Worm (Caenorhabditis elegans): ENCODE data around the gene mtss-1.

mtss-1 gene

ce11 chrIII:8797211-8797733 is 29.2 kb downstream of the mtss-1 start (continued):
- TF ChIP-seq ztf-3 (GFP tag; optimal IDR thresholded peaks at IDR 0.05), result peak; percentile 76
- TF ChIP-seq tbp1 (GFP tag; optimal IDR thresholded peaks at IDR 0.05), result peak; percentile 46
- TF ChIP-seq bed-1 (GFP tag; IDR thresholded peaks at IDR 0.05), result no peak
- no peak for TF ChIP-seq ceh-100 (GFP tag; IDR thresholded peaks at IDR 0.05)
- TF ChIP-seq mel-28 (tag; optimal IDR thresholded peaks at IDR 0.05; ENCODE audit: borderline replicate concordance), result no peak
- TF ChIP-seq ztf-25 (GFP tag; IDR thresholded peaks at IDR 0.05), result no peak
- TF ChIP-seq ceh-91 (GFP tag; IDR thresholded peaks at IDR 0.05), result no peak
- no peak for TF ChIP-seq pha-4 (tag; optimal IDR thresholded peaks at IDR 0.05)
- no peak for TF ChIP-seq ztf-6 (GFP tag; IDR thresholded peaks at IDR 0.05)
- no peak for TF ChIP-seq madf-8 (GFP tag; conservative IDR thresholded peaks at IDR 0.05)
- peak; percentile 25; the same call in 1 of the 2 replicates for TF ChIP-seq egrh-3 (GFP tag; IDR thresholded peaks at IDR 0.05)
- peak; percentile 20 for TF ChIP-seq lin-54 (GFP tag; optimal IDR thresholded peaks at IDR 0.05)
- no peak for TF ChIP-seq F37B4.10 (GFP tag; IDR thresholded peaks at IDR 0.05)
- peak; percentile 77 for TF ChIP-seq ztf-26 (tag; optimal IDR thresholded peaks at IDR 0.05)
- TF ChIP-seq unc-62 (GFP tag; optimal IDR thresholded peaks at IDR 0.05), result peak; percentile 74
- TF ChIP-seq ztf-22 (GFP tag; optimal IDR thresholded peaks at IDR 0.05), result peak; percentile 81
- no peak for TF ChIP-seq hsf-1 (GFP tag; IDR thresholded peaks at IDR 0.05)
- TF ChIP-seq lin-35 (GFP tag; optimal IDR thresholded peaks at IDR 0.05), result peak in 1 of 3 experiments; percentile 74
- TF ChIP-seq lsy-27 (tag; optimal IDR thresholded peaks at IDR 0.05; ENCODE audit: borderline replicate concordance, insufficient read depth), result no peak
- TF ChIP-seq ztf-18 (tag; optimal IDR thresholded peaks at IDR 0.05), result no peak
- no peak for TF ChIP-seq nhr-120 (GFP tag; IDR thresholded peaks at IDR 0.05)
- no peak; the same call in 1 of the 2 replicates for TF ChIP-seq attf-3 (GFP tag; conservative IDR thresholded peaks at IDR 0.05)
- TF ChIP-seq lag-1 (GFP tag; IDR thresholded peaks at IDR 0.05), result no peak
- peak; percentile 9 to 78 for TF ChIP-seq let-607 (tag; optimal IDR thresholded peaks at IDR 0.05)
- TF ChIP-seq sea-2 (GFP tag; IDR thresholded peaks at IDR 0.05), result no peak
- no peak for TF ChIP-seq rpc-1 (optimal IDR thresholded peaks at IDR 0.05)
- no peak for TF ChIP-seq rpc-1 (tag; optimal IDR thresholded peaks at IDR 0.05)
- TF ChIP-seq gei-17 (GFP tag; optimal IDR thresholded peaks at IDR 0.05), result no peak
- TF ChIP-seq nfya-1 (tag; optimal IDR thresholded peaks at IDR 0.05; ENCODE audit: borderline replicate concordance, insufficient read depth), result no peak
- no peak for TF ChIP-seq aptf-3 (GFP tag; IDR thresholded peaks at IDR 0.05)
- no peak for TF ChIP-seq F49E8.2 (tag; optimal IDR thresholded peaks at IDR 0.05; ENCODE audit: insufficient read depth)
- TF ChIP-seq ceh-58 (GFP tag; IDR thresholded peaks at IDR 0.05), result no peak
- TF ChIP-seq cebp-1 (GFP tag; IDR thresholded peaks at IDR 0.05), result peak; percentile 55
- peak; percentile 81 for TF ChIP-seq cebp-1 (tag; optimal IDR thresholded peaks at IDR 0.05)
- TF ChIP-seq snpc-1.1 (tag; optimal IDR thresholded peaks at IDR 0.05; ENCODE audit: insufficient read depth), result no peak
- TF ChIP-seq ama-1 (optimal IDR thresholded peaks at IDR 0.05), result no peak
- TF ChIP-seq ama-1 (GFP tag; optimal IDR thresholded peaks at IDR 0.05), result no peak
- TF ChIP-seq F57A8.1 (GFP tag; optimal IDR thresholded peaks at IDR 0.05), result no peak
- no peak for TF ChIP-seq sptf-2 (GFP tag; optimal IDR thresholded peaks at IDR 0.05)
- TF ChIP-seq nfya-2 (GFP tag; IDR thresholded peaks at IDR 0.05), result no peak
- peak; percentile 57 for TF ChIP-seq nhr-90 (tag; optimal IDR thresholded peaks at IDR 0.05)
- TF ChIP-seq ekl-4 (GFP tag; IDR thresholded peaks at IDR 0.05), result no peak
- no peak for TF ChIP-seq attf-6 (GFP tag; IDR thresholded peaks at IDR 0.05)
- peak; percentile 65 for TF ChIP-seq C06A6.2 (GFP tag; conservative IDR thresholded peaks at IDR 0.05)
- peak; percentile 71 for TF ChIP-seq chd-7 (tag; optimal IDR thresholded peaks at IDR 0.05)
- TF ChIP-seq ccch-3 (GFP tag; optimal IDR thresholded peaks at IDR 0.05), result no peak
- TF ChIP-seq nhr-27 (tag; optimal IDR thresholded peaks at IDR 0.05), result no peak
- no peak for TF ChIP-seq dpl-1 (GFP tag; optimal IDR thresholded peaks at IDR 0.05)
- no peak for TF ChIP-seq hlh-26 (GFP tag; conservative IDR thresholded peaks at IDR 0.05)
